Fruit fly (Drosophila melanogaster): ENCODE measurements around the gene CG3246.

DNA sequence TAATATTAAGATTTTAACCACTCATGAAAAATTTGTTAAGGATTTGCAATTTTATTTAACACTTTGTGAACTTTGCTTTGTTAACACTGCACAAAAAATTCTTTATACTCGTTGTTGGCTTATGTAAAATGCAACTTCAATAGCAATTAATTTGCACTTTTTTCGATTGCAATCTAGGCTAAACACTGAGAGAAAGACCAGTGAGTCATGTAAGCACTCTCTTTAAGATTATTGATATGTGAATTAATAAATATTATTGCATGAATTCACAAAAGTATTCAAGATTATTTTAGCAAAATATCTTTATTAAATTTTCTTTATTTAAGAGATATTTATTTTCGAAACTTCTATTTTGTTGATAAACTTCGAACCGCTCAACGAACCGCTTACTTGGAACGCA, 45.1 kb upstream of the CG3246 start:
- no peak for TF ChIP-seq sob (GFP tag; IDR thresholded peaks at IDR 0.05)
- no peak for TF ChIP-seq CG17359 (tag; optimal IDR thresholded peaks at IDR 0.05)
- no peak for TF ChIP-seq ttk (GFP tag; IDR thresholded peaks at IDR 0.05)
- TF ChIP-seq p53 (GFP tag; optimal IDR thresholded peaks at IDR 0.05) = no peak
- no peak for TF ChIP-seq CG13123 (GFP tag; optimal IDR thresholded peaks at IDR 0.05)
- peak in 1 of 2 experiments; percentile 9 for TF ChIP-seq Hr51 (GFP tag; optimal IDR thresholded peaks at IDR 0.05)
- TF ChIP-seq CG18011 (GFP tag; optimal IDR thresholded peaks at IDR 0.05) = no peak
- no peak for TF ChIP-seq CG3163 (GFP tag; optimal IDR thresholded peaks at IDR 0.05)
- TF ChIP-seq Spps (tag; optimal IDR thresholded peaks at IDR 0.05) = no peak
- TF ChIP-seq knrl (GFP tag; IDR thresholded peaks at IDR 0.05; ENCODE audit: partially characterized antibody) = no peak
- TF ChIP-seq BtbVII (GFP tag; optimal IDR thresholded peaks at IDR 0.05) = no peak
- no peak for TF ChIP-seq danr (GFP tag; IDR thresholded peaks at IDR 0.05)
